Worm (Caenorhabditis elegans): ENCODE measurements around the gene cdr-7.

DNA sequence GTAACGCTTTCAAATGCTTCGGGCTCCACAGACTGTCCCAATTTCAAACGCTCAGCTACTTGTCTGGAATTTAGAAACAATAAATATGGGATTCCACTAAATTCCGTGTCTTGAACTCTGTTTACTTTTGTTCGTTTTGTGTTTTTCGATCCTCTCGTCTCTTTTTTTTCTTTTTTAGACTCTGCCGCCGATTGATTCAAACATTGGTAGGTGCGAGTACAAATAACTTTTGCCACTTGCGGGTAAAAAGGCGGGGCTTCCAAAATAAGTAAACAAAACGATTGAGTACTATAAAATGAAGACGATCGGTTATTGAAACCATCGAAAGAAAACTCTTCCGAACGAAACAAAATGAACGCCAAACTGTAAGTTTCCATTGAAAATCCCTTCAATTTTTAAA lies 46.8 kb downstream of the cdr-7 start, which contains the start of gene fipr-2:
- TF ChIP-seq snpc-4 (tag; optimal IDR thresholded peaks at IDR 0.05) (no peak), lsy-2 (tag; optimal IDR thresholded peaks at IDR 0.05) (no peak), blmp-1 (tag; optimal IDR thresholded peaks at IDR 0.05) (no peak), nhr-237 (tag; optimal IDR thresholded peaks at IDR 0.05) (no peak), ceh-83 (GFP tag; optimal IDR thresholded peaks at IDR 0.05) (no peak), ceh-43 (GFP tag; optimal IDR thresholded peaks at IDR 0.05) (no peak), unc-39 (tag; optimal IDR thresholded peaks at IDR 0.05) (no peak), elt-1 (tag; optimal IDR thresholded peaks at IDR 0.05; ENCODE audit: borderline replicate concordance, insufficient read depth) (no peak), nhr-76 (tag; optimal IDR thresholded peaks at IDR 0.05) (no peak), pha-4 (tag; optimal IDR thresholded peaks at IDR 0.05) (no peak), unc-62 (GFP tag; optimal IDR thresholded peaks at IDR 0.05) (no peak), nhr-12 (tag; optimal IDR thresholded peaks at IDR 0.05) (no peak), ztf-11 (tag; optimal IDR thresholded peaks at IDR 0.05) (no peak), lin-32 (GFP tag; optimal IDR thresholded peaks at IDR 0.05) (no peak)

All from whole organism, mixed stage, embryonic.